Fruit fly (Drosophila melanogaster) whole organism, embryonic: ENCODE measurements around the gene IA-2.

ENCODE experiments used
- Adf1 ChIP-seq: fragments of 200-800 bp; sonication (Bioruptor generic); IDR thresholded peaks from 2 replicates; pipeline ENCODE4 v1.3.6; 2022; ENCODE audit warnings: missing biosample characterization, missing genetic modification characterization
- Atf3 ChIP-seq: fragments of 200-800 bp; sonication (Bioruptor generic); optimal IDR thresholded peaks from 3 replicates; lab custom pipeline; 2016; ENCODE audit warnings: missing biosample characterization, missing genetic modification characterization
- CG13894 ChIP-seq: fragments of 200-800 bp; sonication (Bioruptor generic); optimal IDR thresholded peaks from 3 replicates; lab custom pipeline; 2018; ENCODE audit warnings: missing biosample characterization, mild to moderate bottlenecking, missing genetic modification characterization, moderate library complexity
- CG14050 ChIP-seq: fragments of 200-800 bp; sonication (Bioruptor generic); IDR thresholded peaks from 3 replicates; pipeline ENCODE4 v1.3.6; 2022; ENCODE audit warnings: missing biosample characterization, missing genetic modification characterization
- CG14710 ChIP-seq: fragments of 200-800 bp; sonication (Bioruptor generic); optimal IDR thresholded peaks from 3 replicates; lab custom pipeline; 2019; ENCODE audit warnings: missing biosample characterization, mild to moderate bottlenecking, missing genetic modification characterization, moderate library complexity
- CG15073 ChIP-seq: fragments of 200-800 bp; sonication (Bioruptor generic); optimal IDR thresholded peaks from 2 replicates; lab custom pipeline; 2016; ENCODE audit warnings: missing biosample characterization, missing genetic modification characterization
- CG15601 ChIP-seq: fragments of 200-800 bp; sonication (Bioruptor generic); optimal IDR thresholded peaks from 3 replicates; lab custom pipeline; 2019; ENCODE audit warnings: missing biosample characterization, mild to moderate bottlenecking, missing genetic modification characterization, moderate library complexity
- CG16815 ChIP-seq: fragments of 200-800 bp; sonication (Bioruptor generic); optimal IDR thresholded peaks from 3 replicates; lab custom pipeline; 2017; ENCODE audit warnings: missing biosample characterization, mild to moderate bottlenecking, missing genetic modification characterization
- CG17568 ChIP-seq: fragments of 200-800 bp; sonication (Bioruptor generic); optimal IDR thresholded peaks from 2 replicates; lab custom pipeline; 2018; ENCODE audit warnings: missing biosample characterization, mild to moderate bottlenecking, missing genetic modification characterization, moderate library complexity
- CG2116 ChIP-seq: fragments of 200-800 bp; sonication (Bioruptor generic); optimal IDR thresholded peaks from 3 replicates; lab custom pipeline; 2018; ENCODE audit warnings: missing biosample characterization, mild to moderate bottlenecking, missing genetic modification characterization
- CG3163 ChIP-seq: fragments of 200-800 bp; sonication (Bioruptor generic); optimal IDR thresholded peaks from 3 replicates; lab custom pipeline; 2016; ENCODE audit warnings: missing biosample characterization, missing genetic modification characterization
- CG34376 ChIP-seq: fragments of 200-800 bp; sonication (Bioruptor generic); optimal IDR thresholded peaks from 2 replicates; lab custom pipeline; 2018; ENCODE audit warnings: missing biosample characterization, mild to moderate bottlenecking, missing genetic modification characterization
- CG34422 ChIP-seq: fragments of 200-800 bp; sonication (Bioruptor generic); IDR thresholded peaks from 3 replicates; pipeline ENCODE4 v1.3.6; 2022; ENCODE audit warnings: missing biosample characterization, missing genetic modification characterization
- CG6175 ChIP-seq: fragments of 200-800 bp; sonication (Bioruptor generic); IDR thresholded peaks from 3 replicates; pipeline ENCODE4 v1.3.6; 2022; ENCODE audit warnings: missing biosample characterization, missing genetic modification characterization
- CG6254 ChIP-seq: fragments of 200-800 bp; sonication (Bioruptor generic); optimal IDR thresholded peaks from 3 replicates; lab custom pipeline; 2017; ENCODE audit warnings: mild to moderate bottlenecking, missing biosample characterization, missing genetic modification reagents, missing genetic modification characterization
- CG6272 ChIP-seq: fragments of 200-800 bp; sonication (Bioruptor generic); IDR thresholded peaks from 2 replicates; pipeline ENCODE4 v1.3.6; 2022; ENCODE audit warnings: missing biosample characterization, missing genetic modification characterization
- CG9797 ChIP-seq: fragments of 200-800 bp; sonication (Bioruptor generic); optimal IDR thresholded peaks from 3 replicates; lab custom pipeline; 2018; ENCODE audit warnings: missing biosample characterization, mild to moderate bottlenecking, missing genetic modification characterization
- CTCF ChIP-seq: fragments of 200-800 bp; sonication (Bioruptor generic); optimal IDR thresholded peaks from 2 replicates; lab custom pipeline; 2017; ENCODE audit warnings: missing biosample characterization, mild to moderate bottlenecking, missing genetic modification characterization, moderate library complexity
- Dad ChIP-seq: fragments of 200-800 bp; sonication (Bioruptor generic); optimal IDR thresholded peaks from 3 replicates; lab custom pipeline; 2016; ENCODE audit warnings: missing biosample characterization, missing genetic modification characterization
- Dip2 ChIP-seq: fragments of 200-800 bp; sonication (Bioruptor generic); IDR thresholded peaks from 2 replicates; pipeline ENCODE4 v1.3.6; 2022; ENCODE audit warnings: missing biosample characterization, missing genetic modification characterization
- Doc3 ChIP-seq: fragments of 200-800 bp; sonication (Bioruptor generic); IDR thresholded peaks from 3 replicates; pipeline ENCODE4 v1.3.6; 2022; ENCODE audit warnings: missing biosample characterization, missing genetic modification characterization; ENCODE audit not compliant: partially characterized antibody
- Elba2 ChIP-seq: fragments of 200-800 bp; sonication (Bioruptor generic); optimal IDR thresholded peaks from 3 replicates; lab custom pipeline; 2016; ENCODE audit warnings: missing biosample characterization, missing genetic modification characterization
- HLH4C ChIP-seq: fragments of 200-800 bp; sonication (Bioruptor generic); IDR thresholded peaks from 3 replicates; pipeline ENCODE4 v1.3.6; 2022; ENCODE audit warnings: missing biosample characterization, missing genetic modification characterization; ENCODE audit not compliant: partially characterized antibody
- Hand ChIP-seq: fragments of 200-800 bp; sonication (Bioruptor generic); optimal IDR thresholded peaks from 2 replicates; lab custom pipeline; 2017; ENCODE audit warnings: mild to moderate bottlenecking, missing biosample characterization, missing genetic modification reagents, missing genetic modification characterization
- Hr3 ChIP-seq: fragments of 200-800 bp; sonication (Bioruptor generic); optimal IDR thresholded peaks from 3 replicates; lab custom pipeline; 2016; ENCODE audit warnings: missing biosample characterization, missing genetic modification characterization
- Optix ChIP-seq: fragments of 200-800 bp; sonication (Bioruptor generic); IDR thresholded peaks from 3 replicates; pipeline ENCODE4 v1.3.6; 2022; ENCODE audit warnings: missing biosample characterization, missing genetic modification characterization
- Ravus ChIP-seq: fragments of 200-800 bp; sonication (Bioruptor generic); IDR thresholded peaks from 2 replicates; pipeline ENCODE4 v1.3.6; 2022; ENCODE audit warnings: missing biosample characterization, missing genetic modification characterization
- Rfx ChIP-seq: fragments of 200-800 bp; sonication (Bioruptor generic); IDR thresholded peaks from 2 replicates; pipeline ENCODE4 v1.3.6; 2022; ENCODE audit warnings: missing biosample characterization, missing genetic modification characterization
- Sin3A ChIP-seq: fragments of >200 bp; optimal IDR thresholded peaks from 2 replicates; lab custom pipeline; 2018
- Spps ChIP-seq: fragments of 200-800 bp; sonication (Bioruptor generic); optimal IDR thresholded peaks from 2 replicates; lab custom pipeline; 2018; ENCODE audit warnings: missing biosample characterization, mild to moderate bottlenecking, missing genetic modification characterization
- Taf1 ChIP-seq: fragments of 200-800 bp; sonication (Bioruptor generic); IDR thresholded peaks from 2 replicates; pipeline ENCODE4 v1.3.6; 2022; ENCODE audit warnings: missing biosample characterization, missing genetic modification characterization
- Xrp1 ChIP-seq: fragments of 200-800 bp; sonication (Bioruptor generic); IDR thresholded peaks from 2 replicates; pipeline ENCODE4 v1.3.6; 2022; ENCODE audit warnings: missing biosample characterization, missing genetic modification characterization
- ac ChIP-seq: fragments of 200-800 bp; sonication (Bioruptor generic); optimal IDR thresholded peaks from 3 replicates; lab custom pipeline; 2017; ENCODE audit warnings: missing biosample characterization, mild to moderate bottlenecking, missing genetic modification characterization
- bab2 ChIP-seq: fragments of 200-800 bp; sonication (Bioruptor generic); optimal IDR thresholded peaks from 2 replicates; lab custom pipeline; 2016; ENCODE audit warnings: missing biosample characterization, missing genetic modification characterization
- cato ChIP-seq: fragments of 200-800 bp; sonication (Bioruptor generic); optimal IDR thresholded peaks from 2 replicates; lab custom pipeline; 2016; ENCODE audit warnings: missing biosample characterization, missing genetic modification characterization, borderline replicate concordance
- corto ChIP-seq: fragments of 200-800 bp; sonication (Bioruptor generic); optimal IDR thresholded peaks from 2 replicates; lab custom pipeline; 2016; ENCODE audit warnings: missing biosample characterization, mild to moderate bottlenecking, missing genetic modification characterization, moderate library complexity
- crol ChIP-seq: fragments of 200-800 bp; sonication (Bioruptor generic); IDR thresholded peaks from 2 replicates; pipeline ENCODE4 v1.3.6; 2022; ENCODE audit warnings: missing biosample characterization, missing genetic modification characterization
- disco-r ChIP-seq: fragments of 200-800 bp; sonication (Bioruptor generic); optimal IDR thresholded peaks from 2 replicates; lab custom pipeline; 2016; ENCODE audit warnings: missing biosample characterization, missing genetic modification characterization
- dmrt99B ChIP-seq: fragments of 200-800 bp; sonication (Bioruptor generic); optimal IDR thresholded peaks from 2 replicates; lab custom pipeline; 2018; ENCODE audit warnings: missing biosample characterization, mild to moderate bottlenecking, missing genetic modification characterization, moderate library complexity
- fd3F ChIP-seq: fragments of 200-800 bp; sonication (Bioruptor generic); optimal IDR thresholded peaks from 2 replicates; lab custom pipeline; 2018; ENCODE audit warnings: missing biosample characterization, mild to moderate bottlenecking, missing genetic modification characterization, moderate library complexity
- fru ChIP-seq: fragments of >200 bp; optimal IDR thresholded peaks from 2 replicates; lab custom pipeline; 2017
- ftz-f1 ChIP-seq: fragments of 200-800 bp; sonication (Bioruptor generic); optimal IDR thresholded peaks from 2 replicates; lab custom pipeline; 2016; ENCODE audit warnings: missing biosample characterization, missing genetic modification characterization
- hbn ChIP-seq: fragments of 200-800 bp; sonication (Bioruptor generic); IDR thresholded peaks from 2 replicates; pipeline ENCODE4 v1.3.6; 2022; ENCODE audit warnings: missing biosample characterization, missing genetic modification characterization; ENCODE audit not compliant: partially characterized antibody
- kah ChIP-seq: fragments of 200-800 bp; sonication (Bioruptor generic); optimal IDR thresholded peaks from 2 replicates; lab custom pipeline; 2018; ENCODE audit warnings: missing biosample characterization, mild to moderate bottlenecking, missing genetic modification characterization
- lilli ChIP-seq: fragments of 200-800 bp; sonication (Bioruptor generic); optimal IDR thresholded peaks from 3 replicates; lab custom pipeline; 2016; ENCODE audit warnings: missing biosample characterization, missing genetic modification characterization
- lmd ChIP-seq: fragments of 200-800 bp; sonication (Bioruptor generic); IDR thresholded peaks from 2 replicates; pipeline ENCODE4 v1.3.6; 2022; ENCODE audit warnings: missing biosample characterization, missing genetic modification characterization
- luna ChIP-seq: fragments of 200-800 bp; sonication (Bioruptor generic); optimal IDR thresholded peaks from 2 replicates; lab custom pipeline; 2016; ENCODE audit warnings: missing biosample characterization, missing genetic modification characterization
- oc ChIP-seq: fragments of 200-800 bp; sonication (Bioruptor generic); optimal IDR thresholded peaks from 2 replicates; lab custom pipeline; 2018; ENCODE audit warnings: missing biosample characterization, mild to moderate bottlenecking, missing genetic modification characterization, moderate library complexity
- pita ChIP-seq: fragments of 200-800 bp; sonication (Bioruptor generic); optimal IDR thresholded peaks from 2 replicates; lab custom pipeline; 2017; ENCODE audit warnings: missing biosample characterization, mild to moderate bottlenecking, missing genetic modification characterization
- tio ChIP-seq: fragments of 200-800 bp; sonication (Bioruptor generic); optimal IDR thresholded peaks from 2 replicates; lab custom pipeline; 2017; ENCODE audit warnings: missing biosample characterization, missing genetic modification characterization, inconsistent platforms
- wek ChIP-seq: fragments of 200-800 bp; sonication (Bioruptor generic); optimal IDR thresholded peaks from 3 replicates; lab custom pipeline; 2018; ENCODE audit warnings: missing biosample characterization, mild to moderate bottlenecking, missing genetic modification characterization, moderate library complexity
- zen ChIP-seq: fragments of 200-800 bp; sonication (Bioruptor generic); optimal IDR thresholded peaks from 3 replicates; lab custom pipeline; 2018; ENCODE audit warnings: missing biosample characterization, mild to moderate bottlenecking, missing genetic modification characterization, moderate library complexity
- zf30C ChIP-seq: fragments of 200-800 bp; sonication (Bioruptor generic); optimal IDR thresholded peaks from 3 replicates; lab custom pipeline; 2018; ENCODE audit warnings: missing biosample characterization, mild to moderate bottlenecking, missing genetic modification characterization

Gene IA-2

DNA sequence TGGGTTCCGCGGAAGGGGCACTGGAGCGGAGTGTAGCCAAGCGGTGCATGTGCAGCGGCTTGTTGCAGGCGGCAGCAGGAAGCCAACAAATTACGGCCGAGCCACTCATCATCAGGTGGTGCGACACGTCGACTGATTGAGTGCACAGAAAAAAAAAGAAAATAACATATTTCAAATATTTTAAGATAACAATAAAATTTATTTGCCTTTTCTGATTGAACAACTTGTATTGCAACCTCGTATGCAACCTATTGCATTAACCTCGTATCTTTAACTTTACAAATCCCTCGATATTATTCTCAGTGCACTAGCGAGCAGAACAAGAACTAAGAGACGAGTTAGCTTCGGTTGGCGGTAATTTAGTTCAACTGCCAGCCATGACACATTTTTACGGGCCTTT, 22.5 kb upstream of the IA-2 start (continued):
- no peak for TF ChIP-seq Optix (GFP tag; lab: Robert Waterston, UW)
- no peak for TF ChIP-seq CG9797 (GFP tag; lab: Kevin White, UChicago)
- no peak for TF ChIP-seq CG17568 (GFP tag; lab: Kevin White, UChicago)
- no peak for TF ChIP-seq Hr3
- TF ChIP-seq corto, result no peak
- TF ChIP-seq Sin3A (lab: Kevin White, UChicago), result no peak
- no peak for TF ChIP-seq kah (GFP tag; lab: Kevin White, UChicago)
- TF ChIP-seq CG6175 (GFP tag; lab: Robert Waterston, UW), result no peak
- no peak for TF ChIP-seq Elba2 (GFP tag; lab: Kevin White, UChicago)
- TF ChIP-seq CG6254 (GFP tag; lab: Kevin White, UChicago), result peak; percentile 33
- no peak for TF ChIP-seq CG34422 (GFP tag; lab: Robert Waterston, UW)
- no peak for TF ChIP-seq Dad
- peak; percentile 14 for TF ChIP-seq bab2 (GFP tag; lab: Kevin White, UChicago)
- TF ChIP-seq tio (GFP tag; lab: Kevin White, UChicago), result no peak
- TF ChIP-seq pita, result no peak
- peak; percentile 73 for TF ChIP-seq Xrp1 (GFP tag; lab: Robert Waterston, UW)
- no peak for TF ChIP-seq disco-r
- no peak for TF ChIP-seq Adf1 (GFP tag; lab: Robert Waterston, UW)
- no peak for TF ChIP-seq Hand
- TF ChIP-seq CG16815 (GFP tag; lab: Kevin White, UChicago), result peak; percentile 18
- no peak for TF ChIP-seq CG6272
- no peak for TF ChIP-seq hbn (GFP tag; lab: Robert Waterston, UW)
- TF ChIP-seq Rfx (GFP tag; lab: Robert Waterston, UW), result no peak
- TF ChIP-seq luna (GFP tag; lab: Kevin White, UChicago), result no peak
- TF ChIP-seq CG13894 (tag; lab: Kevin White, UChicago), result no peak
- TF ChIP-seq zf30C (GFP tag; lab: Kevin White, UChicago), result no peak
- peak; percentile 30; the same call in 1 of the 2 replicates for TF ChIP-seq lmd (GFP tag; lab: Robert Waterston, UW)
- TF ChIP-seq Spps (tag; lab: Kevin White, UChicago), result peak; percentile 22
- no peak for TF ChIP-seq lilli (GFP tag; lab: Kevin White, UChicago)
- TF ChIP-seq CG3163 (GFP tag; lab: Kevin White, UChicago), result no peak
- no peak for TF ChIP-seq CG2116
- TF ChIP-seq Doc3, result no peak
- TF ChIP-seq ftz-f1 (GFP tag; lab: Kevin White, UChicago), result no peak
- no peak for TF ChIP-seq CG34376 (GFP tag; lab: Kevin White, UChicago)
- TF ChIP-seq crol (GFP tag; lab: Robert Waterston, UW), result 0 out of 2 replicates have a peak, but pooled peaks have one; percentile 18
- no peak for TF ChIP-seq Ravus (GFP tag; lab: Robert Waterston, UW)
- peak; percentile 32 for TF ChIP-seq CG15601
- no peak for TF ChIP-seq oc (tag; lab: Kevin White, UChicago)
- TF ChIP-seq fd3F (GFP tag; lab: Kevin White, UChicago), result no peak
- TF ChIP-seq HLH4C, result no peak
- no peak for TF ChIP-seq wek (GFP tag; lab: Kevin White, UChicago)
- TF ChIP-seq CG14050, result no peak
- peak; percentile 28 for TF ChIP-seq dmrt99B
- TF ChIP-seq CG14710 (tag; lab: Kevin White, UChicago), result peak; percentile 56
- TF ChIP-seq cato (GFP tag; lab: Kevin White, UChicago), result no peak
- TF ChIP-seq Atf3 (GFP tag; lab: Kevin White, UChicago), result no peak
- peak; percentile 18 for TF ChIP-seq zen (tag; lab: Kevin White, UChicago)
- TF ChIP-seq CTCF, result no peak
- no peak for TF ChIP-seq CG15073
- no peak for TF ChIP-seq Dip2 (GFP tag; lab: Robert Waterston, UW)
- TF ChIP-seq Taf1 (GFP tag; lab: Robert Waterston, UW), result no peak
- no peak for TF ChIP-seq ac (GFP tag; lab: Kevin White, UChicago)
- no peak for TF ChIP-seq fru
